Fruit fly (Drosophila melanogaster) whole organism, pupa: Measurements from ENCODE around the gene zuc.

ENCODE experiments used
- CG10348 ChIP-seq: fragments of 200-800 bp; sonication (Bioruptor generic); IDR thresholded peaks from 2 replicates; pipeline ENCODE4 v1.3.6; 2022; ENCODE audit warnings: missing biosample characterization, missing genetic modification characterization
- CG13204 ChIP-seq: fragments of 200-800 bp; sonication (Bioruptor generic); optimal IDR thresholded peaks from 2 replicates; lab custom pipeline; 2018; ENCODE audit warnings: missing biosample characterization, mild to moderate bottlenecking, missing genetic modification characterization, moderate library complexity
- CG15710 ChIP-seq: fragments of 200-800 bp; sonication (Bioruptor generic); optimal IDR thresholded peaks from 2 replicates; lab custom pipeline; 2018; ENCODE audit warnings: missing biosample characterization, mild to moderate bottlenecking, missing genetic modification characterization, moderate library complexity
- CG17806 ChIP-seq: fragments of 200-800 bp; sonication (Bioruptor generic); optimal IDR thresholded peaks from 2 replicates; lab custom pipeline; 2018; ENCODE audit warnings: missing biosample characterization, mild to moderate bottlenecking, missing genetic modification characterization, moderate library complexity
- CG32121 ChIP-seq: fragments of 200-800 bp; sonication (Bioruptor generic); IDR thresholded peaks from 2 replicates; pipeline ENCODE4 v1.3.6; 2022; ENCODE audit warnings: missing biosample characterization, missing genetic modification characterization
- CG34367 ChIP-seq: fragments of 200-800 bp; sonication (Bioruptor generic); optimal IDR thresholded peaks from 2 replicates; lab custom pipeline; 2018; ENCODE audit warnings: missing biosample characterization, mild to moderate bottlenecking, missing genetic modification characterization
- CG8159 ChIP-seq: fragments of 200-800 bp; sonication (Bioruptor generic); optimal IDR thresholded peaks from 3 replicates; lab custom pipeline; 2018; ENCODE audit warnings: missing biosample characterization, mild to moderate bottlenecking, missing genetic modification characterization, moderate library complexity
- Pif1A ChIP-seq: fragments of 200-800 bp; sonication (Bioruptor generic); optimal IDR thresholded peaks from 3 replicates; lab custom pipeline; 2016; ENCODE audit warnings: missing biosample characterization, missing genetic modification characterization
- Pif1B ChIP-seq: fragments of 200-800 bp; sonication (Bioruptor generic); optimal IDR thresholded peaks from 3 replicates; lab custom pipeline; 2016; ENCODE audit warnings: missing biosample characterization, missing genetic modification characterization
- gl ChIP-seq: fragments of 200-800 bp; sonication (Bioruptor generic); optimal IDR thresholded peaks from 2 replicates; lab custom pipeline; 2018; ENCODE audit warnings: missing biosample characterization, mild to moderate bottlenecking, missing genetic modification characterization
- rn ChIP-seq: fragments of 200-800 bp; sonication (Bioruptor generic); IDR thresholded peaks from 2 replicates; pipeline ENCODE4 v1.3.6; 2022; ENCODE audit warnings: missing biosample characterization, missing genetic modification characterization

DNA sequence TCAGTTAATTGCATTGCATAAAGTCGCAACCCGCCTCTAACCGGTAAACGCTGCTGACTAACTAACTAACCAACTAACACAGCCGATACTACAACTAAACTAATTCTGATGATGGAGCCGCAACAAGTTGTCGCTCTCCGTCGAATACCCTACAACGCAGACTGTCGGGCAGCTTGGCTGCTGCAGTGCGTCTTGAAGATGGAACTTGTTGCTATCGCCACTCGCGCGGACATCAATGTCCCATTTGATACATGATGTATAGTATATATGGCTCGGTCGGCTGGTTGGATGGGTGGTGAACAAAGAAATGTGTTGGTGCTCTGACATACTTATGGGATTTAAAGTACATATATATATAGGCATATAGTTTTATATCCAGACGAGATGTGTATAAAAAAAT lies 35.8 kb upstream of the zuc start:
- TF ChIP-seq Pif1B = no peak
- no peak for TF ChIP-seq rn (GFP tag; lab: Robert Waterston, UW)
- TF ChIP-seq CG13204 (GFP tag; lab: Kevin White, UChicago) = peak; percentile 24
- TF ChIP-seq gl (tag; lab: Kevin White, UChicago) = no peak
- 0 out of 2 replicates have a peak, but pooled peaks have one; percentile 7 for TF ChIP-seq CG10348 (GFP tag; lab: Robert Waterston, UW)
- no peak for TF ChIP-seq Pif1A
- no peak for TF ChIP-seq CG34367 (tag; lab: Kevin White, UChicago)
- peak; percentile 5 for TF ChIP-seq CG8159
- peak; percentile 41; the same call in 1 of the 2 replicates for TF ChIP-seq CG32121 (GFP tag; lab: Robert Waterston, UW)
- no peak for TF ChIP-seq CG17806 (tag; lab: Kevin White, UChicago)
- TF ChIP-seq CG15710 (tag; lab: Kevin White, UChicago) = peak; percentile 5
